Worm (Caenorhabditis elegans) whole organism, L4 larva: ENCODE data around the gene bbln-1.

Experiments used
- T26A8.4 ChIP-seq: fragments of 200-800 bp; sonication (Bioruptor generic); IDR thresholded peaks from 2 replicates; pipeline ENCODE4 v1.3.6; 2022; ENCODE audit warnings: missing genetic modification characterization, missing compliant biosample characterization
- Y5F2A.4 ChIP-seq: fragments of 200-800 bp; sonication (Bioruptor generic); optimal IDR thresholded peaks from 2 replicates; lab custom pipeline; 2018; ENCODE audit warnings: mild to moderate bottlenecking, missing genetic modification characterization, missing compliant biosample characterization
- Y75B8A.6 ChIP-seq: fragments of 200-800 bp; sonication (Bioruptor generic); IDR thresholded peaks from 2 replicates; pipeline ENCODE4 v1.3.6; 2022; ENCODE audit warnings: missing genetic modification reagents, missing genetic modification characterization, missing compliant biosample characterization
- ZK546.5 ChIP-seq, 2 experiments: sonication (generic microtip); optimal IDR thresholded peaks; 2 replicates each; lab custom pipeline; 2017; ENCODE audit warnings: missing biosample characterization in 2 of 2, missing genetic modification characterization in 2 of 2
- aha-1 ChIP-seq: fragments of 150-350 bp; peaks from one replicate; lab custom pipeline; 2014; ENCODE audit warnings: missing biosample characterization, missing genetic modification characterization
- attf-4 ChIP-seq: sonication (generic microtip); optimal IDR thresholded peaks from 3 replicates; lab custom pipeline; 2017; ENCODE audit warnings: missing biosample characterization, missing genetic modification characterization
- ceh-20 ChIP-seq: fragments of 200-800 bp; sonication (Bioruptor generic); IDR thresholded peaks from 2 replicates; pipeline ENCODE4 v1.3.6; 2022; ENCODE audit warnings: missing genetic modification reagents, missing genetic modification characterization, missing compliant biosample characterization
- ces-1 ChIP-seq: fragments of 150-350 bp; sonication (generic microtip); optimal IDR thresholded peaks from 4 replicates; lab custom pipeline; 2014; ENCODE audit warnings: missing biosample characterization, missing genetic modification reagents, missing genetic modification characterization
- ctbp-1 ChIP-seq: fragments of 200-800 bp; sonication (Bioruptor generic); IDR thresholded peaks from 2 replicates; pipeline ENCODE4 v1.3.6; 2022; ENCODE audit warnings: missing genetic modification reagents, missing genetic modification characterization, missing compliant biosample characterization
- daf-16 ChIP-seq, 3 experiments: sonication (generic microtip); optimal IDR thresholded peaks; 2 replicates each; lab custom pipeline; 2016 to 2017; ENCODE audit warnings: missing genetic modification characterization in 3 of 3, missing genetic modification reagents in 3 of 3, mild to moderate bottlenecking in 2 of 3, missing compliant biosample characterization in 2 of 3, missing biosample characterization in 1 of 3, moderate library complexity in 1 of 3
- daf-19 ChIP-seq: fragments of 200-800 bp; sonication (Bioruptor generic); conservative IDR thresholded peaks from 2 replicates; pipeline ENCODE4 v1.3.6; 2022; ENCODE audit warnings: missing genetic modification characterization, missing compliant biosample characterization
- dmd-6 ChIP-seq: fragments of 200-800 bp; sonication (Bioruptor generic); IDR thresholded peaks from 2 replicates; pipeline ENCODE4 v1.3.6; 2022; ENCODE audit warnings: missing genetic modification reagents, missing genetic modification characterization, missing compliant biosample characterization
- egl-43 ChIP-seq: fragments of 200-800 bp; sonication (Bioruptor generic); IDR thresholded peaks from 2 replicates; pipeline ENCODE4 v1.3.6; 2022; ENCODE audit warnings: missing genetic modification reagents, missing genetic modification characterization, missing compliant biosample characterization
- fkh-10 ChIP-seq: fragments of 150-350 bp; optimal IDR thresholded peaks from 2 replicates; lab custom pipeline; 2014; ENCODE audit warnings: missing biosample characterization, missing genetic modification reagents, missing genetic modification characterization
- hlh-30 ChIP-seq: sonication (generic microtip); optimal IDR thresholded peaks from 2 replicates; lab custom pipeline; 2017; ENCODE audit warnings: antibody characterized with exemption, mild to moderate bottlenecking, missing genetic modification characterization, missing compliant biosample characterization; ENCODE audit not compliant: insufficient read depth
- hmg-1.1 ChIP-seq: fragments of 200-800 bp; sonication (Bioruptor generic); IDR thresholded peaks from 2 replicates; pipeline ENCODE4 v1.3.6; 2022; ENCODE audit warnings: missing genetic modification reagents, missing genetic modification characterization, missing compliant biosample characterization
- jun-1 ChIP-seq: fragments of 150-350 bp; optimal IDR thresholded peaks from 2 replicates; lab custom pipeline; 2014; ENCODE audit warnings: missing biosample characterization, missing genetic modification reagents, missing genetic modification characterization
- lim-7 ChIP-seq: fragments of 200-800 bp; sonication (Bioruptor generic); IDR thresholded peaks from 2 replicates; pipeline ENCODE4 v1.3.6; 2022; ENCODE audit warnings: missing genetic modification characterization, missing compliant biosample characterization
- lin-15B ChIP-seq: fragments of 150-350 bp; sonication (generic microtip); optimal IDR thresholded peaks from 3 replicates; lab custom pipeline; 2014; ENCODE audit warnings: missing biosample characterization, missing genetic modification characterization
- lin-29 ChIP-seq: fragments of 200-800 bp; sonication (Bioruptor generic); IDR thresholded peaks from 2 replicates; pipeline ENCODE4 v1.3.6; 2022; ENCODE audit warnings: missing genetic modification reagents, missing genetic modification characterization, missing compliant biosample characterization
- lin-38 ChIP-seq: fragments of 200-800 bp; sonication (Bioruptor generic); IDR thresholded peaks from 2 replicates; pipeline ENCODE4 v1.3.6; 2022; ENCODE audit warnings: missing genetic modification reagents, missing genetic modification characterization, missing compliant biosample characterization
- lin-39 ChIP-seq: fragments of 150-350 bp; optimal IDR thresholded peaks from 2 replicates; lab custom pipeline; 2014; ENCODE audit warnings: missing biosample characterization, missing genetic modification reagents, missing genetic modification characterization
- lsy-2 ChIP-seq, 2 experiments: fragments of 150-350 bp in 1 of 2; sonication (generic microtip) in 1 of 2; optimal IDR thresholded peaks; 2 replicates each; lab custom pipeline; 2014 to 2017; ENCODE audit warnings: missing biosample characterization in 2 of 2, missing genetic modification characterization in 2 of 2
- madf-9 ChIP-seq: fragments of 200-800 bp; sonication (Bioruptor generic); conservative IDR thresholded peaks from 2 replicates; pipeline ENCODE4 v1.3.6; 2022; ENCODE audit warnings: missing genetic modification reagents, missing genetic modification characterization, missing compliant biosample characterization
- mdl-1 ChIP-seq, 2 experiments: fragments of 150-350 bp in 1 of 2; sonication (generic microtip) in 1 of 2; optimal IDR thresholded peaks; 2 replicates each; lab custom pipeline; 2014 to 2017; ENCODE audit warnings: missing biosample characterization in 2 of 2, missing genetic modification characterization in 2 of 2
- mep-1 ChIP-seq: fragments of 150-350 bp; sonication (generic microtip); optimal IDR thresholded peaks from 3 replicates; lab custom pipeline; 2014; ENCODE audit warnings: missing biosample characterization, missing genetic modification characterization
- mxl-2 ChIP-seq: fragments of 200-800 bp; sonication (Bioruptor generic); conservative IDR thresholded peaks from 2 replicates; pipeline ENCODE4 v1.3.6; 2022; ENCODE audit warnings: missing genetic modification reagents, missing genetic modification characterization, missing compliant biosample characterization
- nhr-10 ChIP-seq: fragments of 150-350 bp; optimal IDR thresholded peaks from 2 replicates; lab custom pipeline; 2014; ENCODE audit warnings: missing biosample characterization, missing genetic modification characterization
- nhr-102 ChIP-seq: sonication (generic microtip); optimal IDR thresholded peaks from 2 replicates; lab custom pipeline; 2016; ENCODE audit warnings: mild to moderate bottlenecking, missing genetic modification characterization, moderate library complexity, missing compliant biosample characterization
- nhr-11 ChIP-seq: fragments of 150-350 bp; optimal IDR thresholded peaks from 2 replicates; lab custom pipeline; 2014; ENCODE audit warnings: missing biosample characterization, missing genetic modification characterization
- nhr-237 ChIP-seq: sonication (generic microtip); optimal IDR thresholded peaks from 2 replicates; lab custom pipeline; 2017; ENCODE audit warnings: missing biosample characterization, missing genetic modification characterization
- nhr-28 ChIP-seq: fragments of 150-350 bp; optimal IDR thresholded peaks from 2 replicates; lab custom pipeline; 2014; ENCODE audit warnings: missing biosample characterization, missing genetic modification characterization
- nhr-41 ChIP-seq: fragments of 200-800 bp; sonication (Bioruptor generic); IDR thresholded peaks from 2 replicates; pipeline ENCODE4 v1.3.6; 2022; ENCODE audit warnings: missing genetic modification reagents, missing genetic modification characterization, missing compliant biosample characterization
- nhr-48 ChIP-seq: sonication (generic microtip); optimal IDR thresholded peaks from 2 replicates; lab custom pipeline; 2016; ENCODE audit warnings: mild to moderate bottlenecking, missing genetic modification characterization, missing compliant biosample characterization
- nhr-77 ChIP-seq: fragments of 150-350 bp; optimal IDR thresholded peaks from 2 replicates; lab custom pipeline; 2014; ENCODE audit warnings: missing biosample characterization, missing genetic modification characterization
- pha-4 ChIP-seq, 2 experiments: fragments of 150-350 bp in 1 of 2; fragments of 200-800 bp in 1 of 2; sonication (Bioruptor generic) in 1 of 2; IDR thresholded peaks in 1 of 2; optimal IDR thresholded peaks in 1 of 2; 2 replicates each; pipeline versions ENCODE4 v1.3.6 to Lab custom; 2014 to 2022; ENCODE audit warnings: missing genetic modification characterization in 2 of 2, missing genetic modification reagents in 2 of 2, missing biosample characterization in 1 of 2, missing compliant biosample characterization in 1 of 2
- rbr-2 ChIP-seq: sonication (generic microtip); optimal IDR thresholded peaks from 2 replicates; lab custom pipeline; 2016; ENCODE audit warnings: missing genotype, missing genetic modification characterization, missing compliant biosample characterization
- set-16 ChIP-seq: fragments of 200-800 bp; sonication (Bioruptor generic); IDR thresholded peaks from 2 replicates; pipeline ENCODE4 v1.3.6; 2022; ENCODE audit warnings: missing genetic modification reagents, missing genetic modification characterization, missing compliant biosample characterization
- skn-1 ChIP-seq: fragments of 150-350 bp; optimal IDR thresholded peaks from 2 replicates; lab custom pipeline; 2014; ENCODE audit warnings: missing biosample characterization, missing genetic modification characterization
- unc-130 ChIP-seq: sonication (generic microtip); optimal IDR thresholded peaks from 2 replicates; lab custom pipeline; 2016; ENCODE audit warnings: missing genetic modification reagents, missing genetic modification characterization, missing compliant biosample characterization
- unc-39 ChIP-seq: sonication (generic microtip); optimal IDR thresholded peaks from 2 replicates; lab custom pipeline; 2017; ENCODE audit warnings: missing biosample characterization, missing genetic modification characterization
- unc-62 ChIP-seq, 3 experiments: fragments of 150-350 bp in 1 of 3; sonication (generic microtip); optimal IDR thresholded peaks in 2 of 3; peaks in 1 of 3; 1 replicate in 1 of 3; 2 replicates in 2 of 3; lab custom pipeline; 2014 to 2017; ENCODE audit warnings: missing biosample characterization in 3 of 3, missing genetic modification characterization in 3 of 3, missing genetic modification reagents in 3 of 3, missing genotype in 1 of 3
- zip-11 ChIP-seq: fragments of 200-800 bp; sonication (Bioruptor generic); IDR thresholded peaks from 2 replicates; pipeline ENCODE4 v1.3.6; 2022; ENCODE audit warnings: missing genetic modification characterization, missing compliant biosample characterization
- ztf-7 ChIP-seq: fragments of 150-350 bp; optimal IDR thresholded peaks from 2 replicates; lab custom pipeline; 2014; ENCODE audit warnings: missing biosample characterization, missing genetic modification characterization

The bbln-1 gene

DNA sequence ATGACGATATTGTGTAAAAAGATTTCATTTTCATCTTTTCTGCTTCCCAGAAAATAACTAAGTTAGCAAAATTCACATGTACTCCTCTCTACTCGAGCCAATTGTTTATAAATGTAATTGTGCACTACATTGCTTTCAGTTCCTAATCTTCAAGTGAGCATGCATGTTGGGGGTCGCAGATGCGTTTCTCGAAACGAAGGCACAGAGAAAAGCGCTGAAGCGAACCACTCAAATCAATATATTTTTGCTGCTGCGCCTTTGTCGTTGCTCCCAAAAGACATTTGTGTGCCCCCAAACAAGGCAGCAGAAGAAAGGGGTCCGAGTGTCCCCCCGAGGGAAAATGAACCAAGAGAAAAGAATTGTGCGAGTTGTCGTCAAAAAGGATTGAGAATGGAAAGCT lies 26.0 kb downstream of the bbln-1 start:
- TF ChIP-seq aha-1 (tag; lab: Kevin White, UChicago) (peak; percentile 11), rbr-2 (peak; percentile 31), Y5F2A.4 (no peak), nhr-102 (tag; lab: Kevin White, UChicago) (no peak), lin-38 (GFP tag; lab: Robert Waterston, UW) (0 out of 2 replicates have a peak, but pooled peaks have one; percentile 10), nhr-237 (no peak), jun-1 (tag; lab: Kevin White, UChicago) (no peak), unc-39 (tag; lab: Kevin White, UChicago) (no peak), nhr-48 (tag; lab: Kevin White, UChicago) (no peak), ctbp-1 (peak; percentile 65), attf-4 (no peak), pha-4 (GFP tag; IDR thresholded peaks at IDR 0.05; lab: Robert Waterston, UW) (no peak), pha-4 (tag; optimal IDR thresholded peaks at IDR 0.05; lab: Kevin White, UChicago) (no peak), hmg-1.1 (GFP tag; lab: Robert Waterston, UW) (peak; percentile 67), dmd-6 (GFP tag; lab: Robert Waterston, UW) (0 out of 2 replicates have a peak, but pooled peaks have one; percentile 14), fkh-10 (peak; percentile 44), nhr-10 (tag; lab: Kevin White, UChicago) (no peak), mdl-1 (tag; optimal IDR thresholded peaks at IDR 0.05; lab: Kevin White, UChicago) (peak in 1 of 2 experiments; percentile 31), madf-9 (GFP tag; lab: Robert Waterston, UW) (no peak), lin-39 (tag; lab: Kevin White, UChicago) (no peak), ceh-20 (GFP tag; lab: Robert Waterston, UW) (0 out of 2 replicates have a peak, but pooled peaks have one; percentile 49), Y75B8A.6 (GFP tag; lab: Robert Waterston, UW) (no peak), mep-1 (tag; lab: Kevin White, UChicago) (peak; percentile 62), set-16 (0 out of 2 replicates have a peak, but pooled peaks have one; percentile 16), lsy-2 (tag; optimal IDR thresholded peaks at IDR 0.05; lab: Kevin White, UChicago) (peak in 1 of 2 experiments; percentile 42)
- TF ChIP-seq, all 104 proteins: peak for 12

DNA sequence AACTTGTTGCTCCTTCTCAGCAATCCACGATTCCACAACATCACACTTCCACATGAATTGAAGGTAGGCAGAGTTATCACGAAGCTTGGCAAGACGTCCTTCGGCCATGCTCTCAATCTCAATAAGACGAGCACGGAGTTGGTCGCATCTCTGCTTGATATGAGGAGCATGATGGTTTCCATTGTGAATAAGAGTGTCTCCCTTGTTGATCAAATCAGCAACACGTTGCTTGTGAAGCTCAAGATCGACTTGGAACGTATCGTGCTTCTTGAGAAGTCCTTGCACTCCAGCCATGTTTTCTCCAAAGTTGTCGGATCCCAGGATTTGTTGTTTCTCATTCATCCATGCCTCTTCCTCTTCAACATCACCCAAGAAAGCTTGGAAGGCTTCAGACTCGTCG lies 32.7 kb downstream of the bbln-1 start:
- TF ChIP-seq nhr-237 (no peak), unc-62 (GFP tag; optimal IDR thresholded peaks at IDR 0.05 in 1 of 2; lab: Kevin White, UChicago) (peak in 1 of 2 experiments; percentile 94), unc-62 (tag; optimal IDR thresholded peaks at IDR 0.05; lab: Kevin White, UChicago) (no peak)

DNA sequence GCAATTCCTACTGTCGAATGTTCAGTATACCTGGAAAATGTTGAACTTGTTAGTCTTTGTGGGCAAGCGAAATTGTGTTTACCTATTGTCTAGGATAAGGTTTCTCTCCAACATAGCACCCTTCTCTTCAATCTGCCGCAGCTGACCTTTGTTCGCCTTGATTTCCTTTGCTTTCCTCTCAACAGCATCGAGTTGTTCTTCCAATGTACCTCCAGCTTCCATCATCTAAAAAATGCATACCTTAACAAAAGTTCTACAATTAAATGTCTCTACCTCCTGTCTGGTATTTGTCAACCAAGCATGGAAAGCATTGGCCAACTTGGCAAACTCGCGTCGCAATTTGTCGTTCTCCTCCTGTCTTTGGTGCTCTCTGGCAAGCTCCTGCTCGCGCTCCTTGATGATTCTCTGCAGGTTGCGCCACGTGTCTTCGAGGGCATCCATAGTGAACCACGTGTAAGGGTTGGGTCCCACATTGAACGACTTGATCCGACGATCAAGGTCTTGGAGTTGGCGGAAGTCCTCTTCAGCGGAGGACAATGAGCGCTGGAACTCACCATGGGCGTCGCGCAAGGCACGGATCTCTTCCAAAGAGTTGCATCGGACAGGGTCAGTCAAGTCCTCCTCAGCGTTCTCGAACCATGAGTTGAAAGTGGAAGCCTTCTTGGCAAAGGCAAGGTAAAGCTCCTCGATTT lies 33.5 kb downstream of the bbln-1 start:
- peak; percentile 55 for TF ChIP-seq set-16
- peak in 1 of 2 experiments; percentile 94 for TF ChIP-seq unc-62 (GFP tag; optimal IDR thresholded peaks at IDR 0.05 in 1 of 2; lab: Kevin White, UChicago)
- no peak for TF ChIP-seq unc-62 (tag; optimal IDR thresholded peaks at IDR 0.05; lab: Kevin White, UChicago)
- no peak for TF ChIP-seq ztf-7 (tag; lab: Kevin White, UChicago)

- TF ChIP-seq ces-1 (GFP tag; lab: Kevin White, UChicago): no peak
- no peak for TF ChIP-seq lim-7 (GFP tag; lab: Robert Waterston, UW)
- TF ChIP-seq unc-130: no peak
- no peak for TF ChIP-seq nhr-11 (tag; lab: Kevin White, UChicago)
- peak; percentile 13 for TF ChIP-seq nhr-77
- TF ChIP-seq lin-15B (tag; lab: Kevin White, UChicago): no peak
- TF ChIP-seq aha-1 (tag; lab: Kevin White, UChicago): peak; percentile 88
- TF ChIP-seq zip-11 (GFP tag; lab: Robert Waterston, UW): no peak
- TF ChIP-seq rbr-2: no peak
- no peak for TF ChIP-seq nhr-41 (GFP tag; lab: Robert Waterston, UW)
- TF ChIP-seq daf-16 (GFP tag; optimal IDR thresholded peaks at IDR 0.05; lab: Kevin White, UChicago): peak in 1 of 2 experiments; percentile 48
- peak; percentile 100 for TF ChIP-seq daf-16 (tag; optimal IDR thresholded peaks at IDR 0.05; lab: Kevin White, UChicago)
- TF ChIP-seq skn-1 (tag; lab: Kevin White, UChicago): no peak
- TF ChIP-seq lin-29 (GFP tag; lab: Robert Waterston, UW): no peak
- no peak for TF ChIP-seq ZK546.5 (tag; optimal IDR thresholded peaks at IDR 0.05; lab: Kevin White, UChicago)
- peak; percentile 13 for TF ChIP-seq hlh-30 (tag; lab: Kevin White, UChicago)
- peak; percentile 74 for TF ChIP-seq nhr-28 (tag; lab: Kevin White, UChicago)
- no peak for TF ChIP-seq mxl-2 (GFP tag; lab: Robert Waterston, UW)
- TF ChIP-seq egl-43: no peak
- no peak for TF ChIP-seq unc-62 (GFP tag; optimal IDR thresholded peaks at IDR 0.05 in 1 of 2; lab: Kevin White, UChicago)
- TF ChIP-seq unc-62 (tag; optimal IDR thresholded peaks at IDR 0.05; lab: Kevin White, UChicago): no peak
- no peak for TF ChIP-seq daf-19 (GFP tag; lab: Robert Waterston, UW)
- peak; percentile 8; the same call in 1 of the 2 replicates for TF ChIP-seq T26A8.4
Observed at ce11 chrX:3117204-3117603, 35.1 kb downstream of the bbln-1 start.
